Worm (Caenorhabditis elegans): ENCODE data around the gene C10A4.4.
A peak's percentile ranks its signal among the peaks of the same experiment; 100 is the strongest.

C10A4.4 gene

ce11 chrX:7378608-7379007 is 22.3 kb upstream of the C10A4.4 start (continued):
- TF ChIP-seq pbrm-1 (GFP tag; IDR thresholded peaks at IDR 0.05) = peak; percentile 63
- no peak for TF ChIP-seq ceh-58 (GFP tag; IDR thresholded peaks at IDR 0.05)
- no peak for TF ChIP-seq C06A6.2 (GFP tag; conservative IDR thresholded peaks at IDR 0.05)
- TF ChIP-seq bed-1 (GFP tag; IDR thresholded peaks at IDR 0.05) = no peak
- TF ChIP-seq sdz-38 (tag; optimal IDR thresholded peaks at IDR 0.05) = no peak

- TF ChIP-seq let-607 (tag; optimal IDR thresholded peaks at IDR 0.05) (no peak), ceh-58 (GFP tag; IDR thresholded peaks at IDR 0.05) (no peak), atf-7 (tag; optimal IDR thresholded peaks at IDR 0.05) (no peak), rec-8 (tag; optimal IDR thresholded peaks at IDR 0.05) (no peak), dpl-1 (GFP tag; optimal IDR thresholded peaks at IDR 0.05) (no peak), pha-4 (tag; optimal IDR thresholded peaks at IDR 0.05) (no peak), ztf-25 (GFP tag; IDR thresholded peaks at IDR 0.05) (no peak), ztf-22 (GFP tag; optimal IDR thresholded peaks at IDR 0.05) (no peak), lin-26 (GFP tag; IDR thresholded peaks at IDR 0.05) (no peak), snpc-3.4 (tag; optimal IDR thresholded peaks at IDR 0.05) (no peak), ZK185.1 (tag; optimal IDR thresholded peaks at IDR 0.05; ENCODE audit: poor library complexity, severe bottlenecking) (no peak), efl-1 (GFP tag; optimal IDR thresholded peaks at IDR 0.05) (no peak), B0336.3 (GFP tag; IDR thresholded peaks at IDR 0.05) (no peak), ama-1 (optimal IDR thresholded peaks at IDR 0.05) (no peak), ama-1 (GFP tag; optimal IDR thresholded peaks at IDR 0.05) (no peak), Y95B8A.8 (GFP tag; IDR thresholded peaks at IDR 0.05) (no peak), rpc-1 (optimal IDR thresholded peaks at IDR 0.05) (no peak), rpc-1 (tag; optimal IDR thresholded peaks at IDR 0.05) (no peak), mcd-1 (GFP tag; IDR thresholded peaks at IDR 0.05) (no peak), egrh-3 (GFP tag; IDR thresholded peaks at IDR 0.05) (no peak)
These were observed 10.6 kb upstream of the C10A4.4 start, which contains the start of gene C10A4.6 for ce11 chrX:7390270-7390669. C10A4.6 (plus strand) TSS chrX:7390570.

ce11 chrX:7393167-7393566 is 7.7 kb upstream of the C10A4.4 start, which contains the start of gene gad-2:
gad-2 (plus strand) TSS chrX:7393467.
- TF ChIP-seq attf-6 (GFP tag; IDR thresholded peaks at IDR 0.05) = no peak

DNA sequence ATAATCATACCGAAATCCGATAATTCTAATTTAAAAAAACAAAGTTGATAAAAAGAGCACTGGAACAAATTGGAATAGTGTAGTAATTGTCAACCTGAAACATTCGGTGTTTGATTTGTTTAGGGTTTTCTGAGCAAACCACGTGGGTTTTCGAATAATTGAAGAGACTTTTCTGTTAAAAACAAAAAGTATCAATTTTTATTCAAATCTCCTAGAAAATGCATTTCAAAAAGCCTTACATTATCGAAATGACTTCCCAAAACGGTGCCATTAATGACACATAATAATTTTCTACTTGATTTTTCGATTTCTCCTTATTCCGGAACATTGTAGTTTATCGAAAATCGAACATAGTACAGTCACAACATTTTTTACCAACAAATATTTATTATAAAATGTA is 3.0 kb upstream of the C10A4.4 start, which contains the start of gene C10A4.13:
Gene C10A4.13 (minus strand): TSS at position 101 of the 400 bp plus-strand sequence.
- TF ChIP-seq chd-7 (tag; optimal IDR thresholded peaks at IDR 0.05) = no peak
- TF ChIP-seq attf-3 (GFP tag; conservative IDR thresholded peaks at IDR 0.05) = no peak
- no peak for TF ChIP-seq attf-5 (GFP tag; optimal IDR thresholded peaks at IDR 0.05)
- TF ChIP-seq hmg-20 (GFP tag; IDR thresholded peaks at IDR 0.05) = no peak
- no peak for TF ChIP-seq ets-4 (GFP tag; optimal IDR thresholded peaks at IDR 0.05)
- no peak for TF ChIP-seq B0019.2 (GFP tag; conservative IDR thresholded peaks at IDR 0.05)
- TF ChIP-seq ccch-3 (GFP tag; optimal IDR thresholded peaks at IDR 0.05) = no peak
- no peak for TF ChIP-seq lin-54 (GFP tag; optimal IDR thresholded peaks at IDR 0.05)
- no peak for TF ChIP-seq nhr-80 (tag; optimal IDR thresholded peaks at IDR 0.05)
- no peak for TF ChIP-seq lag-1 (GFP tag; IDR thresholded peaks at IDR 0.05)

ce11 chrX:7398584-7398983 is 2.3 kb upstream of the C10A4.4 start, which contains the start of gene C10A4.10:
C10A4.10 (plus strand) TSS chrX:7398884.
- TF ChIP-seq B0336.3 (GFP tag; IDR thresholded peaks at IDR 0.05) (no peak), unc-130 (GFP tag; optimal IDR thresholded peaks at IDR 0.05) (no peak), D2030.7 (GFP tag; IDR thresholded peaks at IDR 0.05) (no peak), die-1 (tag; optimal IDR thresholded peaks at IDR 0.05) (no peak), rec-8 (tag; optimal IDR thresholded peaks at IDR 0.05) (no peak), lin-54 (GFP tag; optimal IDR thresholded peaks at IDR 0.05) (no peak), T07F8.4 (tag; optimal IDR thresholded peaks at IDR 0.05) (no peak), egl-18 (GFP tag; IDR thresholded peaks at IDR 0.05) (no peak), tbx-9 (tag; optimal IDR thresholded peaks at IDR 0.05; ENCODE audit: borderline replicate concordance) (no peak), unc-62 (GFP tag; optimal IDR thresholded peaks at IDR 0.05) (no peak)

Data from whole organism, young adult.